Worm (Caenorhabditis elegans) whole organism, L3 larva: ENCODE results near the gene Y116A8C.465.
"Not testable (repeated sequence)": the region's sequence is repeated elsewhere in the genome, so short reads cannot be mapped to it uniquely, and the experiment has no call there.

ENCODE experiments used
- aly-2 ChIP-seq: fragments of 150-350 bp; optimal IDR thresholded peaks from 2 replicates; lab custom pipeline; 2014; ENCODE audit warnings: missing biosample characterization, missing genetic modification characterization
- ama-1 ChIP-seq: fragments of 150-350 bp; optimal IDR thresholded peaks from 2 replicates; lab custom pipeline; 2018
- ceh-28 ChIP-seq: fragments of 150-350 bp; optimal IDR thresholded peaks from 2 replicates; lab custom pipeline; 2014; ENCODE audit warnings: missing biosample characterization, missing genetic modification reagents, missing genetic modification characterization
- ceh-82 ChIP-seq: fragments of 150-350 bp; optimal IDR thresholded peaks from 2 replicates; lab custom pipeline; 2014; ENCODE audit warnings: missing biosample characterization, missing genetic modification characterization
- ceh-9 ChIP-seq: sonication (generic microtip); optimal IDR thresholded peaks from 2 replicates; lab custom pipeline; 2018; ENCODE audit warnings: missing biosample characterization, missing genetic modification characterization
- daf-12 ChIP-seq: fragments of 150-350 bp; optimal IDR thresholded peaks from 2 replicates; lab custom pipeline; 2014; ENCODE audit warnings: missing biosample characterization, missing genetic modification reagents, missing genetic modification characterization
- egl-5 ChIP-seq: fragments of 150-350 bp; optimal IDR thresholded peaks from 2 replicates; lab custom pipeline; 2017; ENCODE audit warnings: missing biosample characterization, missing genetic modification reagents, missing genetic modification characterization, inconsistent platforms
- elt-1 ChIP-seq: fragments of 150-350 bp; optimal IDR thresholded peaks from 2 replicates; lab custom pipeline; 2014; ENCODE audit warnings: missing biosample characterization, missing genetic modification characterization
- elt-2 ChIP-seq: sonication (generic microtip); optimal IDR thresholded peaks from 2 replicates; lab custom pipeline; 2016; ENCODE audit warnings: missing genetic modification reagents, mild to moderate bottlenecking, missing genetic modification characterization, missing compliant biosample characterization
- eor-1 ChIP-seq, 2 experiments: fragments of 150-350 bp; optimal IDR thresholded peaks; 2 replicates each; lab custom pipeline; 2014 to 2018; ENCODE audit warnings: missing biosample characterization in 2 of 2, missing genetic modification characterization in 2 of 2
- fkh-10 ChIP-seq: sonication (generic microtip); optimal IDR thresholded peaks from 2 replicates; lab custom pipeline; 2017; ENCODE audit warnings: missing biosample characterization, missing genetic modification reagents, missing genetic modification characterization
- fkh-2 ChIP-seq: fragments of 150-350 bp; optimal IDR thresholded peaks from 2 replicates; lab custom pipeline; 2014; ENCODE audit warnings: missing biosample characterization, missing genetic modification reagents, missing genetic modification characterization
- fos-1 ChIP-seq: fragments of 150-350 bp; optimal IDR thresholded peaks from 2 replicates; lab custom pipeline; 2014; ENCODE audit warnings: missing biosample characterization, missing genetic modification characterization
- jun-1 ChIP-seq: fragments of 150-350 bp; optimal IDR thresholded peaks from 2 replicates; lab custom pipeline; 2014; ENCODE audit warnings: missing biosample characterization, missing genetic modification reagents, missing genetic modification characterization
- lin-15B ChIP-seq: fragments of 150-350 bp; optimal IDR thresholded peaks from 2 replicates; lab custom pipeline; 2014; ENCODE audit warnings: missing biosample characterization, missing genetic modification characterization
- mdl-1 ChIP-seq: fragments of 150-350 bp; optimal IDR thresholded peaks from 2 replicates; lab custom pipeline; 2014; ENCODE audit warnings: missing biosample characterization, missing genetic modification characterization
- mml-1 ChIP-seq: fragments of 150-350 bp; sonication (generic microtip); optimal IDR thresholded peaks from 3 replicates; lab custom pipeline; 2014; ENCODE audit warnings: missing biosample characterization, missing genetic modification characterization
- nhr-11 ChIP-seq: fragments of 150-350 bp; optimal IDR thresholded peaks from 2 replicates; lab custom pipeline; 2014; ENCODE audit warnings: missing biosample characterization, missing genetic modification characterization
- nhr-12 ChIP-seq: fragments of 150-350 bp; optimal IDR thresholded peaks from 2 replicates; lab custom pipeline; 2014; ENCODE audit warnings: missing biosample characterization, missing genetic modification characterization
- nhr-237 ChIP-seq: fragments of 150-350 bp; optimal IDR thresholded peaks from 2 replicates; lab custom pipeline; 2014; ENCODE audit warnings: missing biosample characterization, missing genetic modification characterization
- nhr-25 ChIP-seq: sonication (generic microtip); optimal IDR thresholded peaks from 2 replicates; lab custom pipeline; 2017; ENCODE audit warnings: missing biosample characterization, missing genetic modification characterization
- nhr-28 ChIP-seq: fragments of 150-350 bp; optimal IDR thresholded peaks from 2 replicates; lab custom pipeline; 2014; ENCODE audit warnings: missing biosample characterization, missing genetic modification characterization
- nhr-43 ChIP-seq: sonication (generic microtip); optimal IDR thresholded peaks from 2 replicates; lab custom pipeline; 2016; ENCODE audit warnings: mild to moderate bottlenecking, missing genetic modification characterization, missing compliant biosample characterization; ENCODE audit not compliant: poor library complexity, severe bottlenecking
- nhr-67 ChIP-seq: fragments of 150-350 bp; optimal IDR thresholded peaks from 2 replicates; lab custom pipeline; 2014; ENCODE audit warnings: missing biosample characterization, missing genetic modification characterization
- nhr-76 ChIP-seq: fragments of 150-350 bp; sonication (generic microtip); optimal IDR thresholded peaks from 5 replicates; lab custom pipeline; 2014; ENCODE audit warnings: missing biosample characterization, missing genetic modification characterization
- pqm-1 ChIP-seq: fragments of 150-350 bp; optimal IDR thresholded peaks from 2 replicates; lab custom pipeline; 2017; ENCODE audit warnings: missing biosample characterization, missing genetic modification characterization, inconsistent platforms
- sea-2 ChIP-seq: fragments of 150-350 bp; sonication (generic microtip); optimal IDR thresholded peaks from 4 replicates; lab custom pipeline; 2014; ENCODE audit warnings: missing biosample characterization, missing genetic modification reagents, missing genetic modification characterization
- skn-1 ChIP-seq: fragments of 150-350 bp; optimal IDR thresholded peaks from 2 replicates; lab custom pipeline; 2014; ENCODE audit warnings: missing biosample characterization, missing genetic modification characterization
- snpc-4 ChIP-seq: fragments of 150-350 bp; optimal IDR thresholded peaks from 2 replicates; lab custom pipeline; 2014; ENCODE audit warnings: missing biosample characterization, missing genetic modification characterization
- tbx-2 ChIP-seq: sonication (generic microtip); optimal IDR thresholded peaks from 2 replicates; lab custom pipeline; 2016; ENCODE audit warnings: mild to moderate bottlenecking, missing genetic modification characterization, missing compliant biosample characterization
- zag-1 ChIP-seq: fragments of 150-350 bp; optimal IDR thresholded peaks from 2 replicates; lab custom pipeline; 2014; ENCODE audit warnings: missing biosample characterization, missing genetic modification characterization
- ztf-11 ChIP-seq: fragments of 150-350 bp; optimal IDR thresholded peaks from 2 replicates; lab custom pipeline; 2014; ENCODE audit warnings: missing biosample characterization, missing genetic modification characterization
- ztf-4 ChIP-seq: fragments of 150-350 bp; optimal IDR thresholded peaks from 2 replicates; lab custom pipeline; 2014; ENCODE audit warnings: missing biosample characterization, missing genetic modification characterization

The Y116A8C.465 gene

DNA sequence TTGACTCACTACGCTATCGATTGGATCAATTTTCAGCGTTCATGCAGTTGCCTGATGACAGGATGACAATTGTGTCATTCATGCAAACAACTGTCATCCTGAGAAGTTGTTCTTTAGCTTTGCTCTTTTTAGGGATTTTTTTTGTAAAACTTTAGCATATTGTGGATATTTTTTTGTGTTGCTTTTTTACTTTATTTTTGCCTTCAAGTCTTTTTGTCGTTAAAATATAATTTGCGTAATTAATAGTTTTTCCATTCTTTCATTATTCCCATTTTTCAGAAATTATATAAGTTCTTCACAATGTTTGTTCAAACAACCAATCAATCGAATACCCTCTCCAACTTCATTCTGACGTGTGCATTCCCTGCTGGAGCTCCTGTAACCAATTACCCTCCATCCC is 24.4 kb upstream of the Y116A8C.465 start, which contains the start of gene Y116A8C.20:
TSS of gene Y116A8C.20 (plus strand) at position 301 of the 400 bp plus-strand sequence.
- no peak for TF ChIP-seq ceh-28 (tag; lab: Kevin White, UChicago)

DNA sequence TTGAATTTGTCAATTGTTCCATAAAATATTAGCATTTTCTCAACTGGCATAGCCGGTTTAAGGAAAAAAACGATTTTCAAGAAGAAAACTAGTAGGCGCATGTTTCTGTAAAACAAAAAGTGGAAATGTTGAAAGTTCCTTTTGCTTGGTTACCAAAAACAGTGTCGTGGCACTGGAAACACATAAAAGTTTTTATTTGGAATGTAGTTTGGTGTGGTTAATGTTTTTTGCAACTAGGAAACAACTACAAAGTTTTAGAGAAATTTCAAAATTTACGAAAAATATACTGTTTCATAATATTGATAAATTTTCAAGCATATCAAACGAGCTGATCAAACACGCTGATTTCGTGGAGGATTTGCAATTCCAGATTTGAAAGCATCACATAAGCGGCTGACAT is 19.3 kb upstream of the Y116A8C.465 start, which contains the start of gene clec-195:
TSS of gene clec-195 (minus strand) at position 101 of the 400 bp plus-strand sequence.
- TF ChIP-seq lin-15B (no peak), daf-12 (tag; lab: Kevin White, UChicago) (no peak), fkh-10 (GFP tag; lab: Kevin White, UChicago) (no peak), ztf-4 (tag; lab: Kevin White, UChicago) (no peak), snpc-4 (tag; lab: Kevin White, UChicago) (no peak), nhr-237 (tag; lab: Kevin White, UChicago) (no peak), fos-1 (tag; lab: Kevin White, UChicago) (no peak), nhr-28 (tag; lab: Kevin White, UChicago) (no peak), jun-1 (tag; lab: Kevin White, UChicago) (no peak), mml-1 (tag; lab: Kevin White, UChicago) (no peak), egl-5 (tag; lab: Kevin White, UChicago) (no peak), tbx-2 (tag; lab: Kevin White, UChicago) (no peak), fkh-2 (tag; lab: Kevin White, UChicago) (no peak), nhr-25 (tag; lab: Kevin White, UChicago) (no peak), nhr-11 (tag; lab: Kevin White, UChicago) (no peak), ztf-11 (tag; lab: Kevin White, UChicago) (no peak), nhr-12 (no peak), elt-2 (tag; lab: Kevin White, UChicago) (no peak), elt-1 (tag; lab: Kevin White, UChicago) (no peak), ama-1 (lab: Kevin White, UChicago) (no peak)
- TF ChIP-seq, all 47 proteins: peak for 0

DNA sequence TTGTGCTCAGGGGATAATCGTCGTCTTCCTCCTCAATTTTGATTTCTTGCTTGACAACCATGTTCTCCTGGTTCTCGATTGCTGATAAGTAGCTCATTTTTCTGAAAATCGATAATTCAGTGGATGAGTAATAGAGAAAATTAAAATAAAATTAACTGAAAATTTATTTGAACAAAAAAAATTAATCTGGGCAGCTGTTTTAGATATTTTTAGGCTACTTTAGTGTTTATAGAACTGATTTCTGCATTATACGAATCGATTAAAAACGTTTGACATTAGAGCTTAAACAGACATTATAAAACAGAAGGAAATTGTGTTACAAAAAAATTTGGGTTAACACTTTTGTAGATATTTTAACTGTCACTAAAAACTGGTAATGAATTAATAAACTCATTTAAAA is 16.8 kb upstream of the Y116A8C.465 start, which contains the start of gene athp-3:
TSS of gene athp-3 (minus strand) at position 101 of the 400 bp plus-strand sequence.
- TF ChIP-seq mdl-1 (tag; lab: Kevin White, UChicago) (no peak), skn-1 (tag; lab: Kevin White, UChicago) (no peak), snpc-4 (tag; lab: Kevin White, UChicago) (no peak), ceh-9 (no peak), aly-2 (tag; lab: Kevin White, UChicago) (no peak), nhr-67 (tag; lab: Kevin White, UChicago) (no peak), ceh-82 (tag; lab: Kevin White, UChicago) (no peak), zag-1 (no peak), ceh-28 (tag; lab: Kevin White, UChicago) (no peak), pqm-1 (tag; lab: Kevin White, UChicago) (no peak), fos-1 (tag; lab: Kevin White, UChicago) (no peak)

DNA sequence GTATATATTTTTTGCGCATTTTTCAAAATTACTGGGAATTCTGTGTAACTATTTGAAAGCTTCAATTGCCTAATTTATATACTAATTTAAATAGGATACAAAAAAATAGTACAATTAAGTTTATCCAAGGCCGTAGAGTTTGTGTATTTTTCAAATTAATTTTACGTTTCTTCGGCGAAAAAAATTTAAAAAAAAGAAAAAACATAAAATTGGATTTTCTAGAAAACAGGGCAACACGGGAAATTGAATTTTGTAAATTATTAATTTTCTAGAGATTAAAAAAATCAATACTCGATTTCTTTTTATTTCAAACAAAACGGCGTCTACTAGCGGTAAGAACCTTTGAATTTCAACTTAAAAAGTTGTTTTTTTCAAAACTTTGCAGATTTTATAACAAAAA is 11.8 kb upstream of the Y116A8C.465 start, which contains the start of gene Y116A8C.23:
TSS of gene Y116A8C.23 (plus strand) at position 301 of the 400 bp plus-strand sequence.
- no peak for TF ChIP-seq nhr-76 (tag; lab: Kevin White, UChicago)
- TF ChIP-seq jun-1 (tag; lab: Kevin White, UChicago), result no peak
- TF ChIP-seq pqm-1 (tag; lab: Kevin White, UChicago), result no peak
- TF ChIP-seq eor-1 (tag; optimal IDR thresholded peaks at IDR 0.05; lab: Kevin White, UChicago), result no peak
- TF ChIP-seq lin-15B, result no peak
- no peak for TF ChIP-seq sea-2 (GFP tag; lab: Kevin White, UChicago)

DNA sequence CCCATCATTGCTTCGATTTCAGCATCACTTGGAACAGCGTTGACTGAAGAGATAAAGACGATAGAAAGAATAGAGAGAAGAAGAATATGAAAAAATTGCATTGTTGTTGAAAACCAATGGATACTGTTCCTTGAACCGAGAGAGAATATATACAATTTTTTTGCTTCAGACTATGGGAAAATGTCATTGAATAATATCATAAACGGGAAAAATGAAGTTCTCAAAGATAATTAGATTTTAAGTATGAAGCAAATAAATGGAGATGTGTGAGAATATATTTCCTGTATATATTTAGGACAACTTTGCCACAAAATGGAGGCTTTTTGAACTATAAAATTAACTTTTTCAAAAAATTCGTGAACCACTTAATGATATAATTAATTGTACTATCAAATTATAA is 7.0 kb upstream of the Y116A8C.465 start, which contains the start of gene Y116A8C.44:
TSS of gene Y116A8C.44 (minus strand) at position 101 of the 400 bp plus-strand sequence.
- TF ChIP-seq ceh-28 (tag; lab: Kevin White, UChicago) (no peak), daf-12 (tag; lab: Kevin White, UChicago) (no peak), pqm-1 (tag; lab: Kevin White, UChicago) (no peak)

DNA sequence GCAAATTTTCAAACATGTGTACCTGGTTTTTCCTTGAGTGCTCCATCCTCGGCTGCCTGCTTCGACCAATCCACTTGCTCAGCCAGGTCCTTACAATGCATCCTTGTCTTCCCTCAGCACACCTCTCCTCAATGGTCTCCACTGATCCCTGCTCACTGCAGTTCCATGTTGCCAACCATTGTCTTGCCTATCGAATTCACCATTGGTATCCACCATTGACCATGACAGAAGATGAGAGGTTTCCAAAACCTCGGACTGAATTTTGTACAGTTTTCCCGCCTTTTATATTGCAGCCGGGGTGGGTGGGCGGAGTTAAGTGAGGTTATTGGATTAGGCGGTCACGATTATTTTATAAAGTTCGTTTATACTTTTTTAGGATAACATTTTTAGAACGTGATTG is 1.3 kb upstream of the Y116A8C.465 start, which contains the start of gene Y116A8C.467:
TSS of gene Y116A8C.467 (minus strand) at position 101 of the 400 bp plus-strand sequence.
- not testable (repeated sequence) for TF ChIP-seq lin-15B; nhr-237 (tag; lab: Kevin White, UChicago); nhr-43
